Fruit fly (Drosophila melanogaster) whole organism, wandering third instar larva: ENCODE measurements around the gene Glyat.

Experiments used
- Abd-B ChIP-seq: fragments of >200 bp; optimal IDR thresholded peaks from 2 replicates; lab custom pipeline; 2017; ENCODE audit warnings: missing biosample characterization, missing genetic modification characterization
- CG32264 ChIP-seq: fragments of 200-800 bp; sonication (Bioruptor generic); optimal IDR thresholded peaks from 2 replicates; lab custom pipeline; 2016; ENCODE audit warnings: missing biosample characterization, missing genetic modification characterization
- CG9705 ChIP-seq: fragments of 200-800 bp; sonication (Bioruptor generic); optimal IDR thresholded peaks from 2 replicates; lab custom pipeline; 2018; ENCODE audit warnings: missing biosample characterization, mild to moderate bottlenecking, missing genetic modification characterization
- CrebA ChIP-seq: fragments of 200-800 bp; sonication (Bioruptor generic); optimal IDR thresholded peaks from 2 replicates; lab custom pipeline; 2016; ENCODE audit warnings: missing biosample characterization, mild to moderate bottlenecking, missing genetic modification characterization, borderline replicate concordance
- Dfd ChIP-seq: fragments of >200 bp; optimal IDR thresholded peaks from 2 replicates; lab custom pipeline; 2017; ENCODE audit warnings: missing biosample characterization, missing genetic modification characterization
- Dif ChIP-seq: fragments of 200-275, 200-300 bp; sonication (Bioruptor generic); optimal IDR thresholded peaks from 2 replicates; lab custom pipeline; 2018; ENCODE audit warnings: missing biosample characterization, missing genetic modification characterization; ENCODE audit not compliant: partially characterized antibody
- GATAd ChIP-seq: sonication (Bioruptor generic); optimal IDR thresholded peaks from 2 replicates; lab custom pipeline; 2016; ENCODE audit warnings: missing biosample characterization, missing genetic modification characterization
- HLH106 ChIP-seq: fragments of 200-800 bp; optimal IDR thresholded peaks from 3 replicates; lab custom pipeline; 2019; ENCODE audit warnings: missing biosample characterization, mild to moderate bottlenecking, missing genetic modification characterization, moderate library complexity
- Hnf4 ChIP-seq: fragments of 200-800 bp; sonication (Bioruptor generic); optimal IDR thresholded peaks from 2 replicates; lab custom pipeline; 2016; ENCODE audit warnings: missing biosample characterization, mild to moderate bottlenecking, missing genetic modification characterization
- Hr78 ChIP-seq: fragments of >200 bp; optimal IDR thresholded peaks from 2 replicates; lab custom pipeline; 2017; ENCODE audit warnings: missing biosample characterization, missing genetic modification characterization
- Hr83 ChIP-seq: fragments of 200-300 bp; sonication (Bioruptor generic); optimal IDR thresholded peaks from 2 replicates; lab custom pipeline; 2016; ENCODE audit warnings: missing biosample characterization, mild to moderate bottlenecking, missing genetic modification characterization, moderate library complexity; ENCODE audit not compliant: poor library complexity, severe bottlenecking
- Jra ChIP-seq: sonication (Bioruptor generic); optimal IDR thresholded peaks from 2 replicates; lab custom pipeline; 2016; ENCODE audit warnings: missing biosample characterization, missing genetic modification characterization
- Mio ChIP-seq: sonication (Bioruptor generic); optimal IDR thresholded peaks from 2 replicates; lab custom pipeline; 2016; ENCODE audit warnings: missing biosample characterization, missing genetic modification characterization
- Myc ChIP-seq: fragments of >200 bp; optimal IDR thresholded peaks from 2 replicates; lab custom pipeline; 2017
- OdsH ChIP-seq: fragments of 200-800 bp; sonication (Bioruptor generic); optimal IDR thresholded peaks from 2 replicates; lab custom pipeline; 2016; ENCODE audit warnings: missing biosample characterization, mild to moderate bottlenecking, missing genetic modification characterization
- Rel ChIP-seq, 2 experiments: fragments of 200-800 bp; sonication (Bioruptor generic) in 1 of 2; optimal IDR thresholded peaks; 2 replicates in 1 of 2; 3 replicates in 1 of 2; lab custom pipeline; 2016 to 2019; ENCODE audit warnings: mild to moderate bottlenecking in 2 of 2, missing biosample characterization in 2 of 2, missing genetic modification characterization in 2 of 2, moderate library complexity in 1 of 2
- Sp1 ChIP-seq: fragments of 200-800 bp; sonication (Bioruptor generic); optimal IDR thresholded peaks from 3 replicates; lab custom pipeline; 2019; ENCODE audit warnings: missing biosample characterization, mild to moderate bottlenecking, missing genetic modification characterization, moderate library complexity
- Vsx2 ChIP-seq: fragments of 200-300, 225-300 bp; sonication (Bioruptor generic); optimal IDR thresholded peaks from 2 replicates; lab custom pipeline; 2018; ENCODE audit warnings: missing biosample characterization, missing genetic modification characterization; ENCODE audit not compliant: partially characterized antibody
- br ChIP-seq: fragments of 200-800 bp; sonication (Bioruptor generic); optimal IDR thresholded peaks from 2 replicates; lab custom pipeline; 2016; ENCODE audit warnings: missing biosample characterization, missing genetic modification characterization
- brk ChIP-seq: fragments of 200-800 bp; sonication (Bioruptor generic); optimal IDR thresholded peaks from 2 replicates; lab custom pipeline; 2016; ENCODE audit warnings: missing biosample characterization, mild to moderate bottlenecking, missing genetic modification characterization
- dl ChIP-seq, 2 experiments: fragments of 175-275, 200-275 bp in 1 of 2; fragments of 200-275 bp in 1 of 2; sonication (Bioruptor generic); optimal IDR thresholded peaks; lab custom pipeline; 2018; ENCODE audit warnings: mild to moderate bottlenecking in 2 of 2, missing biosample characterization in 2 of 2, missing genetic modification characterization in 2 of 2, moderate library complexity in 2 of 2; ENCODE audit not compliant: partially characterized antibody in 2 of 2, insufficient read depth in 1 of 2
- dmrt93B ChIP-seq: fragments of 200-800 bp; sonication (Bioruptor generic); optimal IDR thresholded peaks from 2 replicates; lab custom pipeline; 2018; ENCODE audit warnings: missing biosample characterization, mild to moderate bottlenecking, missing genetic modification characterization
- dsf ChIP-seq: sonication (Bioruptor generic); optimal IDR thresholded peaks from 2 replicates; lab custom pipeline; 2016; ENCODE audit warnings: missing biosample characterization, missing genetic modification characterization, borderline replicate concordance
- ey ChIP-seq: fragments of 200-800 bp; sonication (Bioruptor generic); optimal IDR thresholded peaks from 2 replicates; lab custom pipeline; 2016; ENCODE audit warnings: missing biosample characterization, missing genetic modification characterization
- foxo ChIP-seq, 2 experiments: fragments of 200-800 bp; sonication (Bioruptor generic); optimal IDR thresholded peaks; 2 replicates in 1 of 2; 3 replicates in 1 of 2; lab custom pipeline; 2016 to 2017; ENCODE audit warnings: missing biosample characterization in 2 of 2, missing genetic modification characterization in 2 of 2
- fru ChIP-seq: fragments of 200-800 bp; sonication (Bioruptor generic); optimal IDR thresholded peaks from 3 replicates; lab custom pipeline; 2016; ENCODE audit warnings: missing biosample characterization, mild to moderate bottlenecking, missing genetic modification characterization
- h ChIP-seq: fragments of 200-800 bp; sonication (Bioruptor generic); optimal IDR thresholded peaks from 3 replicates; lab custom pipeline; 2016; ENCODE audit warnings: missing biosample characterization, mild to moderate bottlenecking, missing genetic modification characterization
- jim ChIP-seq: fragments of 175-275, 200-325 bp; sonication (Bioruptor generic); optimal IDR thresholded peaks from 2 replicates; lab custom pipeline; 2016; ENCODE audit warnings: missing biosample characterization, mild to moderate bottlenecking, missing genetic modification characterization
- lola ChIP-seq: fragments of >200 bp; optimal IDR thresholded peaks from 2 replicates; lab custom pipeline; 2017; ENCODE audit warnings: missing biosample characterization, missing genetic modification characterization
- pan ChIP-seq: fragments of >200 bp; optimal IDR thresholded peaks from 2 replicates; lab custom pipeline; 2017
- psq ChIP-seq: fragments of 200-800 bp; sonication (Bioruptor generic); optimal IDR thresholded peaks from 3 replicates; lab custom pipeline; 2017; ENCODE audit warnings: missing biosample characterization, mild to moderate bottlenecking, missing genetic modification characterization, moderate library complexity
- rgr ChIP-seq: fragments of 200-800 bp; sonication (Bioruptor generic); optimal IDR thresholded peaks from 3 replicates; lab custom pipeline; 2016; ENCODE audit warnings: missing biosample characterization, mild to moderate bottlenecking, missing genetic modification characterization
- sage ChIP-seq: fragments of 200-800 bp; sonication (Bioruptor generic); optimal IDR thresholded peaks from 2 replicates; lab custom pipeline; 2016; ENCODE audit warnings: missing biosample characterization, mild to moderate bottlenecking, missing genetic modification characterization
- sv ChIP-seq: fragments of 200-800 bp; sonication (Bioruptor generic); optimal IDR thresholded peaks from 3 replicates; lab custom pipeline; 2016; ENCODE audit warnings: missing biosample characterization, missing genetic modification characterization
- tai ChIP-seq: sonication (Bioruptor generic); optimal IDR thresholded peaks from 2 replicates; lab custom pipeline; 2016; ENCODE audit warnings: missing biosample characterization, missing genetic modification characterization
- usp ChIP-seq: fragments of >200 bp; optimal IDR thresholded peaks from 2 replicates; lab custom pipeline; 2017; ENCODE audit warnings: missing biosample characterization, missing genetic modification characterization
- woc ChIP-seq: sonication (Bioruptor generic); optimal IDR thresholded peaks from 2 replicates; lab custom pipeline; 2016; ENCODE audit warnings: missing biosample characterization, mild to moderate bottlenecking, missing genetic modification characterization

Glyat gene

DNA sequence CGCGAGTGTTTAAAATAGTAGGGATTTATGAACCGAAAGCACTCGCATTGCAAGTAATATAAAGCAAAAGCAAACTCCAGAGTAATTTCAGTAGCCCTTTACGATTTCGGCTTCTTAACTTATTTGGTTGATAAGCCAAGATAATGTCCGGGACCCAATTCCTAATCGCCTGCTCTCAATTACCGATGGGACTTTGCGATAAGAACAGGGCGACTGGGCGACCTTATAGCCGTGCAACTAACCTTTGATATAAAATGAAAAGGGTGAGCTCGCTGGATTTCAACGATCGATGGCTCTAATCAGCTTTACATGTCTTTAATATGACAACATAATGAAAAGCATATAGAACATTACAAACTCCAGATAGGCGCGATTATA lies 12.4 kb downstream of the Glyat start, which contains the start of gene CG7227:
Gene CG7227 (minus strand): TSS at position 72 of the 378 bp plus-strand sequence.
- TF ChIP-seq Dif (GFP tag; lab: Kevin White, UChicago) (no peak), Rel (GFP tag; optimal IDR thresholded peaks at IDR 0.05; lab: Kevin White, UChicago) (no peak), Rel (tag; optimal IDR thresholded peaks at IDR 0.05; lab: Kevin White, UChicago) (no peak), pan (lab: Kevin White, UChicago) (no peak), usp (GFP tag; lab: Kevin White, UChicago) (no peak), GATAd (GFP tag; lab: Kevin White, UChicago) (no peak), CG32264 (GFP tag; lab: Kevin White, UChicago) (no peak), jim (GFP tag; lab: Kevin White, UChicago) (no peak), brk (GFP tag; lab: Kevin White, UChicago) (no peak), CG9705 (GFP tag; lab: Kevin White, UChicago) (no peak), Myc (lab: Kevin White, UChicago) (no peak), Jra (GFP tag; lab: Kevin White, UChicago) (no peak), Vsx2 (GFP tag; lab: Kevin White, UChicago) (no peak), OdsH (GFP tag; lab: Kevin White, UChicago) (no peak)

DNA sequence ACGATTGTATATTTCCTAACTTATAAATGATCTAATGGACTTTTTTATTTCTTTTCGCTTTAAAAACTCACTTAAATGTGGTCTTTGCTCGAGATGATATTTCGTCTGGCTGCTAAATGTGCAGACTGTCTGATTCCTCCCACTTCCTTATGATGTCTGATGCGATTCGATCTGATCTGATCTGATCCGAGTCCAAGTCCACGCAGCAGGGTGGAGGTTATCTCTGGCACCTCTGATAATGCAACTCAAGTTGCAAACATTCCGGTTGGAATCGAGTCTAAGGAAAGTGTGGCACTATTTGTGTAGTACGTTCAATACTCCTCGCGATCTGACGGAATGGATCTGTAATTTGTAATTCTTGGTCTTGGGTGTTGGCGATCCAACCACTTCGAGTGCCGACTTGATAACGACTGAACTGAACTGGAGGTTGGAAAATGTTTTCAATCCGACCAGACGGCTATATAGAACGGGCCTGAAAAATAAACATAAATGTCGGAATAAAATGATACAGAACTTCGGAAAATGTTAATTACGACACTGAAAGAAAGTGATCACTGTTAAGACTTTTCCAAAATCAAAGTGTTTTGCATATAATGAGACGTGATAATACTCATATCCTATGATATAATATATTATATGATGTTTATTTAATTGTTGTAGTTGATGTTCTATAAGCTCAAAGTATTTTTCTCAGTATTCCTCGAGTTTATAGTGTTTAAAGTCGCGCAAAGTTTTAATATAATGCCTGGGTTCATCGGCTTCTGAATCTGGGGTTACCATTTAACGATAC lies 13.0 kb downstream of the Glyat start:
- TF ChIP-seq sv, result no peak
- no peak for TF ChIP-seq br (GFP tag; lab: Kevin White, UChicago)
- no peak for TF ChIP-seq Dfd (GFP tag; lab: Kevin White, UChicago)
- TF ChIP-seq woc (GFP tag; lab: Kevin White, UChicago), result no peak
- TF ChIP-seq brk (GFP tag; lab: Kevin White, UChicago), result no peak
- no peak for TF ChIP-seq psq (GFP tag; lab: Kevin White, UChicago)
- TF ChIP-seq GATAd (GFP tag; lab: Kevin White, UChicago), result no peak
- no peak for TF ChIP-seq CrebA (GFP tag; lab: Kevin White, UChicago)
- no peak for TF ChIP-seq rgr (GFP tag; lab: Kevin White, UChicago)
- no peak for TF ChIP-seq Jra (GFP tag; lab: Kevin White, UChicago)
- TF ChIP-seq lola (GFP tag; lab: Kevin White, UChicago), result no peak
- TF ChIP-seq Hr83 (GFP tag; lab: Kevin White, UChicago), result no peak
- TF ChIP-seq pan (lab: Kevin White, UChicago), result no peak

DNA sequence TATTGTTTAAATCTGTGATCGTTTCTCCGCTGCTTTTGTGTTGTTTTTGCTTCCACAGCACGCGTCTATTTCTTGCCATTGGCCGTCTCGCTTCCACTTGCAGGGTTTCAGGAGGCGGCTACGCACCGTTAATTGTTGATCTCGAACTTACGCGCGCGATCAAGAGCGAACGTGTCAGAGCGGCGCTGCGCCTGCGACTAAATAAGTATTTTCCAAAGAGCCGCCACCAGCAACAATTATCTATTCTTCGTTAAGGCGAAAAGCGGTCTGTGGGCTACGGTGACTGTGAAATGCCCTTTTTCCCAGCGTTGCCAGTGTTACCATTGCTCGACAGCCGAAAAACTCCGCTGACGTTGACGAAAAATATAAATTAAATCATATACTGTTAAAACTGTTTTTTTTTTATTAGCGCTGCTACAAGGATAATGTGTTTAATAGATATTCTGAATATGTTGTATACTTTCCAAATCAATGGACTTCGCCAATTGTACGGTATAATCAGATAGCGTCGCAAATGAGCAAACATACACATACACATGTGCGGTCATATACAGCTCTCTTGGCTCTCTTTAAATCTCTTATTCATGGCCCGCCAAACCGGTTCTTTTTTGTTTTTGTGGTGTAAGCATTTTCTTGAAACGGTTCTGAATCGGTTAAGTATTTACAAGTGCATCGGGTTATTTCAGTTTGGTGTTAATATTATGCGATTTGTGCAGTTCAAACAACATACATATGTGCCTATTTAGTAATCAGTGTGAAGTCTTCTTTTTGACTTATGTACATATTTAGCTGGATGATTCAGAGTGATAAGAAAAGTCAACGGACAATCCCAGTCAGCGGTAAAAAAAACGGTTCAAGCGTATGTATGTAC lies 16.2 kb downstream of the Glyat start, which contains the start of gene pes:
Gene pes (minus strand): TSS at position 201 of the 871 bp plus-strand sequence.
- TF ChIP-seq tai (no peak), Rel (GFP tag; optimal IDR thresholded peaks at IDR 0.05; lab: Kevin White, UChicago) (peak; percentile 82), Rel (tag; optimal IDR thresholded peaks at IDR 0.05; lab: Kevin White, UChicago) (peak; percentile 45), psq (GFP tag; lab: Kevin White, UChicago) (peak; percentile 84), rgr (GFP tag; lab: Kevin White, UChicago) (peak; percentile 93), h (GFP tag; lab: Kevin White, UChicago) (peak; percentile 98), CrebA (GFP tag; lab: Kevin White, UChicago) (peak; percentile 88), Sp1 (peak; percentile 16), Hr83 (GFP tag; lab: Kevin White, UChicago) (peak; percentile 83), Abd-B (no peak), Myc (lab: Kevin White, UChicago) (peak; percentile 43), Dif (GFP tag; lab: Kevin White, UChicago) (no peak), Hnf4 (GFP tag; lab: Kevin White, UChicago) (peak; percentile 43), dsf (GFP tag; lab: Kevin White, UChicago) (no peak), Vsx2 (GFP tag; lab: Kevin White, UChicago) (peak; percentile 49), CG32264 (GFP tag; lab: Kevin White, UChicago) (peak; percentile 69), brk (GFP tag; lab: Kevin White, UChicago) (peak; percentile 72), woc (GFP tag; lab: Kevin White, UChicago) (peak; percentile 99), sv (peak; percentile 83), br (GFP tag; lab: Kevin White, UChicago) (peak; percentile 35), lola (GFP tag; lab: Kevin White, UChicago) (no peak), sage (GFP tag; lab: Kevin White, UChicago) (peak; percentile 93), Hr78 (GFP tag; lab: Kevin White, UChicago) (no peak), jim (GFP tag; lab: Kevin White, UChicago) (peak; percentile 33), HLH106 (tag; lab: Kevin White, UChicago) (peak; percentile 85), CG9705 (GFP tag; lab: Kevin White, UChicago) (peak; percentile 92), foxo (GFP tag; optimal IDR thresholded peaks at IDR 0.05; lab: Kevin White, UChicago) (peak; percentile 33 to 98), dl (GFP tag; optimal IDR thresholded peaks at IDR 0.05; lab: Kevin White, UChicago; ENCODE audit: insufficient read depth in 1 of 2, partially characterized antibody in 2 of 2) (peak; percentile 8 to 27), ey (GFP tag; lab: Kevin White, UChicago) (peak; percentile 41), fru (peak; percentile 97), GATAd (GFP tag; lab: Kevin White, UChicago) (no peak), Jra (GFP tag; lab: Kevin White, UChicago) (peak; percentile 8), OdsH (GFP tag; lab: Kevin White, UChicago) (peak; percentile 48), usp (GFP tag; lab: Kevin White, UChicago) (no peak), dmrt93B (peak; percentile 93), Mio (GFP tag; lab: Kevin White, UChicago) (no peak)
